Worm (Caenorhabditis elegans): ENCODE measurements around the gene F47B7.2.

The F47B7.2 gene

ce11 chrX:3793389-3793788 lies 20.8 kb downstream of the F47B7.2 start:
- TF ChIP-seq K12H6.12 (tag; optimal IDR thresholded peaks at IDR 0.05) (no peak), F10E7.11 (tag; optimal IDR thresholded peaks at IDR 0.05) (peak; percentile 59), rcor-1 (GFP tag; IDR thresholded peaks at IDR 0.05) (peak; percentile 77), nfyb-1 (GFP tag; IDR thresholded peaks at IDR 0.05) (peak; percentile 16; the same call in 1 of the 2 replicates), B0336.3 (GFP tag; IDR thresholded peaks at IDR 0.05) (peak; percentile 49; the same call in 1 of the 2 replicates), madf-10 (tag; optimal IDR thresholded peaks at IDR 0.05) (peak; percentile 60), ztf-25 (GFP tag; IDR thresholded peaks at IDR 0.05) (peak; percentile 84; the same call in 1 of the 2 replicates), rpc-1 (optimal IDR thresholded peaks at IDR 0.05) (peak; percentile 83), rpc-1 (tag; optimal IDR thresholded peaks at IDR 0.05) (peak; percentile 97), snpc-3.4 (tag; optimal IDR thresholded peaks at IDR 0.05) (peak; percentile 69), ceh-58 (GFP tag; IDR thresholded peaks at IDR 0.05) (no peak), madf-6 (GFP tag; IDR thresholded peaks at IDR 0.05) (peak; percentile 61; the same call in 1 of the 2 replicates), mxl-1 (tag; optimal IDR thresholded peaks at IDR 0.05) (peak; percentile 51), F39B2.1 (GFP tag; IDR thresholded peaks at IDR 0.05) (0 out of 2 replicates have a peak, but pooled peaks have one; percentile 31), egl-18 (GFP tag; IDR thresholded peaks at IDR 0.05) (no peak), F57C9.4 (tag; optimal IDR thresholded peaks at IDR 0.05) (no peak), F55B11.4 (tag; optimal IDR thresholded peaks at IDR 0.05; ENCODE audit: borderline replicate concordance, insufficient read depth) (no peak), atf-7 (tag; optimal IDR thresholded peaks at IDR 0.05) (peak; percentile 26), B0035.1 (tag; optimal IDR thresholded peaks at IDR 0.05) (peak; percentile 22), unc-130 (GFP tag; optimal IDR thresholded peaks at IDR 0.05) (peak; percentile 16), let-526 (GFP tag; IDR thresholded peaks at IDR 0.05) (0 out of 2 replicates have a peak, but pooled peaks have one; percentile 41), T07F8.4 (tag; optimal IDR thresholded peaks at IDR 0.05) (peak; percentile 72), F49E8.2 (tag; optimal IDR thresholded peaks at IDR 0.05; ENCODE audit: insufficient read depth) (peak; percentile 4), snpc-1.3 (tag; optimal IDR thresholded peaks at IDR 0.05; ENCODE audit: insufficient read depth) (peak; percentile 78), cebp-2 (GFP tag; IDR thresholded peaks at IDR 0.05) (peak; percentile 82; the same call in 1 of the 2 replicates), chd-7 (tag; optimal IDR thresholded peaks at IDR 0.05) (peak; percentile 21), attf-3 (GFP tag; conservative IDR thresholded peaks at IDR 0.05) (no peak), rec-8 (tag; optimal IDR thresholded peaks at IDR 0.05) (peak; percentile 58 to 89), C17E4.6 (GFP tag; IDR thresholded peaks at IDR 0.05) (no peak), lin-54 (GFP tag; optimal IDR thresholded peaks at IDR 0.05) (peak; percentile 41), nhr-90 (tag; optimal IDR thresholded peaks at IDR 0.05) (peak; percentile 86), let-607 (tag; optimal IDR thresholded peaks at IDR 0.05) (peak in 1 of 2 experiments; percentile 34), ztf-28 (GFP tag; IDR thresholded peaks at IDR 0.05) (no peak), C06A6.2 (GFP tag; conservative IDR thresholded peaks at IDR 0.05) (no peak), Y79H2A.3 (GFP tag; conservative IDR thresholded peaks at IDR 0.05) (peak; percentile 49; the same call in 1 of the 2 replicates), fkh-3 (tag; optimal IDR thresholded peaks at IDR 0.05) (no peak), madf-3 (GFP tag; IDR thresholded peaks at IDR 0.05) (peak; percentile 77; the same call in 1 of the 2 replicates), lin-40 (tag; optimal IDR thresholded peaks at IDR 0.05) (peak; percentile 25), attf-5 (GFP tag; optimal IDR thresholded peaks at IDR 0.05) (peak; percentile 42), hmg-1.2 (GFP tag; IDR thresholded peaks at IDR 0.05) (peak; percentile 57), hsf-1 (GFP tag; IDR thresholded peaks at IDR 0.05) (no peak), zfh-2 (GFP tag; conservative IDR thresholded peaks at IDR 0.05) (no peak), lsl-1 (GFP tag; optimal IDR thresholded peaks at IDR 0.05) (peak; percentile 9), lir-1 (GFP tag; conservative IDR thresholded peaks at IDR 0.05) (no peak), die-1 (tag; optimal IDR thresholded peaks at IDR 0.05) (peak; percentile 83), attf-6 (GFP tag; IDR thresholded peaks at IDR 0.05) (peak; percentile 62), mcd-1 (GFP tag; IDR thresholded peaks at IDR 0.05) (peak; percentile 29; the same call in 1 of the 2 replicates)
